Worm (Caenorhabditis elegans) whole organism, L3 larva: Measurements from ENCODE around the gene C28H8.8.
A peak's percentile ranks its signal among the peaks of the same experiment; 100 is the strongest.

Source experiments
- R02D3.7 ChIP-seq: fragments of 150-350 bp; optimal IDR thresholded peaks from 2 replicates; lab custom pipeline; 2014; ENCODE audit warnings: missing biosample characterization, missing genetic modification characterization
- ZK546.5 ChIP-seq: sonication (generic microtip); optimal IDR thresholded peaks from 2 replicates; lab custom pipeline; 2017; ENCODE audit warnings: missing biosample characterization, missing genetic modification characterization
- aly-2 ChIP-seq: fragments of 150-350 bp; optimal IDR thresholded peaks from 2 replicates; lab custom pipeline; 2014; ENCODE audit warnings: missing biosample characterization, missing genetic modification characterization
- ama-1 ChIP-seq: fragments of 150-350 bp; optimal IDR thresholded peaks from 2 replicates; lab custom pipeline; 2018
- ceh-16 ChIP-seq: sonication (generic microtip); optimal IDR thresholded peaks from 2 replicates; lab custom pipeline; 2017; ENCODE audit warnings: missing biosample characterization, missing genetic modification characterization
- ceh-82 ChIP-seq: fragments of 150-350 bp; optimal IDR thresholded peaks from 2 replicates; lab custom pipeline; 2014; ENCODE audit warnings: missing biosample characterization, missing genetic modification characterization
- egl-27 ChIP-seq: sonication (generic microtip); optimal IDR thresholded peaks from 4 replicates; lab custom pipeline; 2017; ENCODE audit warnings: missing biosample characterization, missing genetic modification reagents, missing genetic modification characterization
- elt-1 ChIP-seq: fragments of 150-350 bp; optimal IDR thresholded peaks from 2 replicates; lab custom pipeline; 2014; ENCODE audit warnings: missing biosample characterization, missing genetic modification characterization
- elt-3 ChIP-seq, 3 experiments: fragments of 150-350 bp in 1 of 3; sonication (generic microtip) in 2 of 3; optimal IDR thresholded peaks; 2 replicates in 2 of 3; 4 replicates in 1 of 3; lab custom pipeline; 2014 to 2017; ENCODE audit warnings: missing biosample characterization in 3 of 3, missing genetic modification characterization in 3 of 3
- eor-1 ChIP-seq, 2 experiments: fragments of 150-350 bp; optimal IDR thresholded peaks; 2 replicates each; lab custom pipeline; 2014 to 2018; ENCODE audit warnings: missing biosample characterization in 2 of 2, missing genetic modification characterization in 2 of 2
- fkh-10 ChIP-seq: sonication (generic microtip); optimal IDR thresholded peaks from 2 replicates; lab custom pipeline; 2017; ENCODE audit warnings: missing biosample characterization, missing genetic modification reagents, missing genetic modification characterization
- fkh-2 ChIP-seq: fragments of 150-350 bp; optimal IDR thresholded peaks from 2 replicates; lab custom pipeline; 2014; ENCODE audit warnings: missing biosample characterization, missing genetic modification reagents, missing genetic modification characterization
- hmg-11 ChIP-seq: sonication (generic microtip); optimal IDR thresholded peaks from 2 replicates; lab custom pipeline; 2016; ENCODE audit warnings: missing genetic modification characterization, missing compliant biosample characterization
- jun-1 ChIP-seq: fragments of 150-350 bp; optimal IDR thresholded peaks from 2 replicates; lab custom pipeline; 2014; ENCODE audit warnings: missing biosample characterization, missing genetic modification reagents, missing genetic modification characterization
- lin-15B ChIP-seq: fragments of 150-350 bp; optimal IDR thresholded peaks from 2 replicates; lab custom pipeline; 2014; ENCODE audit warnings: missing biosample characterization, missing genetic modification characterization
- lin-39 ChIP-seq: fragments of 150-350 bp; optimal IDR thresholded peaks from 2 replicates; lab custom pipeline; 2018; ENCODE audit warnings: missing biosample characterization, missing genetic modification reagents, missing genetic modification characterization
- lsy-12 ChIP-seq: sonication (generic microtip); optimal IDR thresholded peaks from 2 replicates; lab custom pipeline; 2016; ENCODE audit warnings: mild to moderate bottlenecking, missing genetic modification characterization, missing compliant biosample characterization
- mdl-1 ChIP-seq: fragments of 150-350 bp; optimal IDR thresholded peaks from 2 replicates; lab custom pipeline; 2014; ENCODE audit warnings: missing biosample characterization, missing genetic modification characterization
- mml-1 ChIP-seq: fragments of 150-350 bp; sonication (generic microtip); optimal IDR thresholded peaks from 3 replicates; lab custom pipeline; 2014; ENCODE audit warnings: missing biosample characterization, missing genetic modification characterization
- nfya-1 ChIP-seq: sonication (generic microtip); optimal IDR thresholded peaks from 2 replicates; lab custom pipeline; 2017; ENCODE audit warnings: missing genetic modification characterization, mild to moderate bottlenecking, missing compliant biosample characterization, antibody characterized with exemption, moderate library complexity; ENCODE audit not compliant: insufficient read depth
- nhr-11 ChIP-seq: fragments of 150-350 bp; optimal IDR thresholded peaks from 2 replicates; lab custom pipeline; 2014; ENCODE audit warnings: missing biosample characterization, missing genetic modification characterization
- nhr-23 ChIP-seq: fragments of 150-350 bp; optimal IDR thresholded peaks from 2 replicates; lab custom pipeline; 2014; ENCODE audit warnings: missing biosample characterization, missing genetic modification reagents, missing genetic modification characterization
- nhr-25 ChIP-seq: sonication (generic microtip); optimal IDR thresholded peaks from 2 replicates; lab custom pipeline; 2017; ENCODE audit warnings: missing biosample characterization, missing genetic modification characterization
- nhr-28 ChIP-seq: fragments of 150-350 bp; optimal IDR thresholded peaks from 2 replicates; lab custom pipeline; 2014; ENCODE audit warnings: missing biosample characterization, missing genetic modification characterization
- nhr-43 ChIP-seq: sonication (generic microtip); optimal IDR thresholded peaks from 2 replicates; lab custom pipeline; 2016; ENCODE audit warnings: mild to moderate bottlenecking, missing genetic modification characterization, missing compliant biosample characterization; ENCODE audit not compliant: poor library complexity, severe bottlenecking
- nhr-67 ChIP-seq: fragments of 150-350 bp; optimal IDR thresholded peaks from 2 replicates; lab custom pipeline; 2014; ENCODE audit warnings: missing biosample characterization, missing genetic modification characterization
- nhr-77 ChIP-seq: fragments of 150-350 bp; optimal IDR thresholded peaks from 2 replicates; lab custom pipeline; 2014; ENCODE audit warnings: missing biosample characterization, missing genetic modification characterization
- pha-4 ChIP-seq: fragments of 150-350 bp; optimal IDR thresholded peaks from 2 replicates; lab custom pipeline; 2014; ENCODE audit warnings: missing biosample characterization, missing genetic modification reagents, missing genetic modification characterization
- pqm-1 ChIP-seq: fragments of 150-350 bp; optimal IDR thresholded peaks from 2 replicates; lab custom pipeline; 2017; ENCODE audit warnings: missing biosample characterization, missing genetic modification characterization, inconsistent platforms
- sea-2 ChIP-seq: fragments of 150-350 bp; sonication (generic microtip); optimal IDR thresholded peaks from 4 replicates; lab custom pipeline; 2014; ENCODE audit warnings: missing biosample characterization, missing genetic modification reagents, missing genetic modification characterization
- skn-1 ChIP-seq: fragments of 150-350 bp; optimal IDR thresholded peaks from 2 replicates; lab custom pipeline; 2014; ENCODE audit warnings: missing biosample characterization, missing genetic modification characterization
- snpc-4 ChIP-seq: fragments of 150-350 bp; optimal IDR thresholded peaks from 2 replicates; lab custom pipeline; 2014; ENCODE audit warnings: missing biosample characterization, missing genetic modification characterization
- tbx-2 ChIP-seq: sonication (generic microtip); optimal IDR thresholded peaks from 2 replicates; lab custom pipeline; 2016; ENCODE audit warnings: mild to moderate bottlenecking, missing genetic modification characterization, missing compliant biosample characterization
- unc-39 ChIP-seq: sonication (generic microtip); optimal IDR thresholded peaks from 4 replicates; lab custom pipeline; 2017; ENCODE audit warnings: missing biosample characterization, missing genetic modification characterization
- unc-62 ChIP-seq: fragments of 150-350 bp; sonication (generic microtip); optimal IDR thresholded peaks from 4 replicates; lab custom pipeline; 2014; ENCODE audit warnings: missing biosample characterization, missing genetic modification reagents, missing genetic modification characterization
- ztf-11 ChIP-seq: fragments of 150-350 bp; optimal IDR thresholded peaks from 2 replicates; lab custom pipeline; 2014; ENCODE audit warnings: missing biosample characterization, missing genetic modification characterization
- ztf-4 ChIP-seq: fragments of 150-350 bp; optimal IDR thresholded peaks from 2 replicates; lab custom pipeline; 2014; ENCODE audit warnings: missing biosample characterization, missing genetic modification characterization

The C28H8.8 gene

ce11 chrIII:5897468-5897867 lies 8.9 kb upstream of the C28H8.8 start:
- no peak for TF ChIP-seq pqm-1
- TF ChIP-seq nfya-1 (tag; lab: Kevin White, UChicago), result peak; percentile 1

- TF ChIP-seq eor-1 (tag; optimal IDR thresholded peaks at IDR 0.05; lab: Kevin White, UChicago), result no peak
- no peak for TF ChIP-seq aly-2 (tag; lab: Kevin White, UChicago)
- TF ChIP-seq ama-1 (lab: Kevin White, UChicago), result no peak
- no peak for TF ChIP-seq nhr-11 (tag; lab: Kevin White, UChicago)
These were observed 7.3 kb upstream of the C28H8.8 start, which contains the start of gene pxl-1 for ce11 chrIII:5895913-5896312. pxl-1 (minus strand) TSS chrIII:5896013.

- TF ChIP-seq ZK546.5 (tag; lab: Kevin White, UChicago) (no peak), pha-4 (tag; lab: Kevin White, UChicago) (peak; percentile 59)
These were observed 4.3 kb upstream of the C28H8.8 start for ce11 chrIII:5892909-5893308.

ce11 chrIII:5886893-5887292 lies 1.7 kb downstream of the C28H8.8 start, which contains the start of gene C28H8.7:
C28H8.7 (minus strand) TSS chrIII:5886993.
- no peak for TF ChIP-seq nhr-23 (tag; lab: Kevin White, UChicago)
- TF ChIP-seq ztf-11 (tag; lab: Kevin White, UChicago), result no peak
- no peak for TF ChIP-seq jun-1 (tag; lab: Kevin White, UChicago)
- TF ChIP-seq egl-27 (tag; lab: Kevin White, UChicago), result no peak
- no peak for TF ChIP-seq tbx-2
- TF ChIP-seq lsy-12 (tag; lab: Kevin White, UChicago), result no peak
- no peak for TF ChIP-seq nhr-28
- no peak for TF ChIP-seq unc-39
- TF ChIP-seq aly-2 (tag; lab: Kevin White, UChicago), result no peak
- TF ChIP-seq fkh-10 (GFP tag; lab: Kevin White, UChicago), result no peak
- no peak for TF ChIP-seq elt-1 (tag; lab: Kevin White, UChicago)
- TF ChIP-seq ama-1 (lab: Kevin White, UChicago), result no peak
- no peak for TF ChIP-seq ztf-4 (tag; lab: Kevin White, UChicago)
- no peak for TF ChIP-seq mdl-1 (tag; lab: Kevin White, UChicago)
- no peak for TF ChIP-seq nhr-11 (tag; lab: Kevin White, UChicago)
- TF ChIP-seq lin-39, result no peak
- TF ChIP-seq pha-4 (tag; lab: Kevin White, UChicago), result no peak
- TF ChIP-seq pqm-1, result no peak
- TF ChIP-seq, all 47 proteins: peak for 0

ce11 chrIII:5884459-5884858 lies 4.1 kb downstream of the C28H8.8 start:
- no peak for TF ChIP-seq ZK546.5 (tag; lab: Kevin White, UChicago)
- no peak for TF ChIP-seq fkh-10 (GFP tag; lab: Kevin White, UChicago)
- no peak for TF ChIP-seq nhr-77 (tag; lab: Kevin White, UChicago)
- no peak for TF ChIP-seq nhr-23 (tag; lab: Kevin White, UChicago)
- no peak for TF ChIP-seq sea-2
- TF ChIP-seq nhr-43, result no peak
- no peak for TF ChIP-seq tbx-2
- TF ChIP-seq nhr-67 (tag; lab: Kevin White, UChicago), result no peak
- no peak for TF ChIP-seq elt-3 (tag; optimal IDR thresholded peaks at IDR 0.05; lab: Kevin White, UChicago)
- no peak for TF ChIP-seq ceh-16 (tag; lab: Kevin White, UChicago)
- no peak for TF ChIP-seq R02D3.7 (tag; lab: Kevin White, UChicago)
- TF ChIP-seq pqm-1, result no peak
- TF ChIP-seq nhr-25 (tag; lab: Kevin White, UChicago), result no peak
- no peak for TF ChIP-seq ztf-4 (tag; lab: Kevin White, UChicago)
- no peak for TF ChIP-seq snpc-4
- TF ChIP-seq aly-2 (tag; lab: Kevin White, UChicago), result no peak
- TF ChIP-seq ama-1 (lab: Kevin White, UChicago), result no peak
- TF ChIP-seq eor-1 (tag; optimal IDR thresholded peaks at IDR 0.05; lab: Kevin White, UChicago), result no peak
- TF ChIP-seq mml-1 (tag; lab: Kevin White, UChicago), result no peak

- TF ChIP-seq unc-62 (GFP tag; lab: Kevin White, UChicago), result no peak
- no peak for TF ChIP-seq lin-39
- no peak for TF ChIP-seq nhr-43
- no peak for TF ChIP-seq nhr-11 (tag; lab: Kevin White, UChicago)
- no peak for TF ChIP-seq elt-1 (tag; lab: Kevin White, UChicago)
- TF ChIP-seq pqm-1, result no peak
- TF ChIP-seq ztf-4 (tag; lab: Kevin White, UChicago), result no peak
- no peak for TF ChIP-seq ama-1 (lab: Kevin White, UChicago)
- TF ChIP-seq skn-1 (tag; lab: Kevin White, UChicago), result no peak
- TF ChIP-seq lin-15B (tag; lab: Kevin White, UChicago), result no peak
- TF ChIP-seq sea-2, result no peak
- no peak for TF ChIP-seq snpc-4
- no peak for TF ChIP-seq hmg-11 (tag; lab: Kevin White, UChicago)
- TF ChIP-seq fkh-2 (tag; lab: Kevin White, UChicago), result no peak
- no peak for TF ChIP-seq ztf-11 (tag; lab: Kevin White, UChicago)
- no peak for TF ChIP-seq ceh-82 (tag; lab: Kevin White, UChicago)
- TF ChIP-seq, all 47 proteins: peak for 0
These were observed 4.6 kb downstream of the C28H8.8 start, which contains the start of gene C28H8.5 for ce11 chrIII:5884007-5884406. C28H8.5 (plus strand) TSS chrIII:5884307.
